Fruit fly (Drosophila melanogaster) whole organism, pupa: ENCODE measurements around the gene RIOK2.

Experiments
- CG4496 ChIP-seq: fragments of 200-800 bp; sonication (Bioruptor generic); IDR thresholded peaks from 3 replicates; pipeline ENCODE4 v1.3.6; 2022; ENCODE audit warnings: missing biosample characterization, missing genetic modification characterization
- CG8159 ChIP-seq: fragments of 200-800 bp; sonication (Bioruptor generic); optimal IDR thresholded peaks from 3 replicates; lab custom pipeline; 2018; ENCODE audit warnings: missing biosample characterization, mild to moderate bottlenecking, missing genetic modification characterization, moderate library complexity
- D1 ChIP-seq: fragments of 200-800 bp; sonication (Bioruptor generic); optimal IDR thresholded peaks from 2 replicates; lab custom pipeline; 2018; ENCODE audit warnings: missing biosample characterization, mild to moderate bottlenecking, missing genetic modification characterization, moderate library complexity

DNA sequence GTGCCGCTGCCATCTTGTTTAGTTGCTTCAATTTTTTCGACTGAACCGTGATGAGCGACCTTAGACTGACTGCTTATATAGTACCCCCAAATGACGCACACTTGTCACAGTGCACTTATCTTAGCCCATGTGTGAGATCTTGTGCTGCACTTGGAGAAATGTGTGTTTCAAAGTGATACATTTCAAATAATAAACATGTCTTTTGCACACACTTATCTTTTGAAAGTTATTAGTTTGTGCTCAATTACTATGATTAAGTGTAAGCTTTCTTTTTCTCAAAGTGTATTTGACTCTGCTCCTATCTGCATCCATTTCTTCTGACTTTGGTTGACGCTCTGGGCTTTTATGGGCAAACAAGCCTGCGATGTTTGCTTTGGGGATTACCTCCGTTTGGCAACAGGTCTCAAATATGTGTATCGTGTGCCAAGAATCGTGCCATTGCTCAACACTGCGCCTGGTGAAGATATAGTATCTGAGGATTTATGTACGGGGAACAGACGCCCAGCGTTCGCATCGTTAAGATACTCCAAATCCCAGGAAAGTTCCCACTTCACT lies 14.2 kb downstream of the RIOK2 start, which contains the start of gene CG10514:
- TF ChIP-seq CG4496 (GFP tag; lab: Robert Waterston, UW) (no peak), D1 (tag; lab: Kevin White, UChicago) (no peak), CG8159 (no peak)
